Worm (Caenorhabditis elegans) whole organism, L2 larva: ENCODE results near the gene txt-19.

Experiments
- C34F6.9 ChIP-seq: fragments of 150-350 bp; optimal IDR thresholded peaks from 2 replicates; lab custom pipeline; 2014; ENCODE audit warnings: missing biosample characterization, missing genetic modification characterization
- R02D3.7 ChIP-seq: fragments of 150-350 bp; optimal IDR thresholded peaks from 2 replicates; lab custom pipeline; 2014; ENCODE audit warnings: missing biosample characterization, missing genetic modification characterization
- Y55F3AM.14 ChIP-seq: fragments of 200-800 bp; sonication (Bioruptor generic); optimal IDR thresholded peaks from 2 replicates; lab custom pipeline; 2018; ENCODE audit warnings: mild to moderate bottlenecking, missing genetic modification characterization, missing compliant biosample characterization
- aly-2 ChIP-seq: fragments of 150-350 bp; optimal IDR thresholded peaks from 2 replicates; lab custom pipeline; 2014; ENCODE audit warnings: missing biosample characterization, missing genetic modification characterization
- blmp-1 ChIP-seq: sonication (generic microtip); optimal IDR thresholded peaks from 2 replicates; lab custom pipeline; 2017; ENCODE audit warnings: missing genetic modification characterization, mild to moderate bottlenecking, missing compliant biosample characterization, antibody characterized with exemption, moderate library complexity; ENCODE audit not compliant: insufficient read depth
- ceh-16 ChIP-seq: fragments of 150-350 bp; optimal IDR thresholded peaks from 2 replicates; lab custom pipeline; 2014; ENCODE audit warnings: missing biosample characterization, missing genetic modification characterization
- ceh-82 ChIP-seq: fragments of 150-350 bp; optimal IDR thresholded peaks from 2 replicates; lab custom pipeline; 2014; ENCODE audit warnings: missing biosample characterization, missing genetic modification characterization
- crh-2 ChIP-seq: sonication (generic microtip); optimal IDR thresholded peaks from 2 replicates; lab custom pipeline; 2017; ENCODE audit warnings: missing biosample characterization, missing genetic modification characterization
- dmd-4 ChIP-seq: sonication (generic microtip); optimal IDR thresholded peaks from 2 replicates; lab custom pipeline; 2017; ENCODE audit warnings: missing biosample characterization, missing genetic modification characterization
- egl-27 ChIP-seq: sonication (generic microtip); optimal IDR thresholded peaks from 3 replicates; lab custom pipeline; 2017; ENCODE audit warnings: missing biosample characterization, missing genetic modification reagents, missing genetic modification characterization
- fos-1 ChIP-seq: fragments of 150-350 bp; optimal IDR thresholded peaks from 2 replicates; lab custom pipeline; 2014; ENCODE audit warnings: missing biosample characterization, missing genetic modification characterization
- lin-11 ChIP-seq: fragments of 150-350 bp; sonication (generic microtip); optimal IDR thresholded peaks from 2 replicates; lab custom pipeline; 2014; ENCODE audit warnings: missing biosample characterization, missing genetic modification characterization, inconsistent platforms, mixed read lengths
- lin-39 ChIP-seq: fragments of 150-350 bp; optimal IDR thresholded peaks from 2 replicates; lab custom pipeline; 2014; ENCODE audit warnings: missing biosample characterization, missing genetic modification reagents, missing genetic modification characterization
- lsy-2 ChIP-seq, 2 experiments: fragments of 150-350 bp in 1 of 2; sonication (generic microtip) in 1 of 2; optimal IDR thresholded peaks; 2 replicates each; lab custom pipeline; 2014 to 2017; ENCODE audit warnings: missing biosample characterization in 2 of 2, missing genetic modification characterization in 2 of 2
- mbf-1 ChIP-seq: sonication (generic microtip); optimal IDR thresholded peaks from 2 replicates; lab custom pipeline; 2017; ENCODE audit warnings: missing biosample characterization, missing genetic modification characterization
- nhr-10 ChIP-seq: sonication (generic microtip); optimal IDR thresholded peaks from 2 replicates; lab custom pipeline; 2017; ENCODE audit warnings: missing biosample characterization, missing genetic modification characterization
- nhr-12 ChIP-seq: fragments of 150-350 bp; optimal IDR thresholded peaks from 2 replicates; lab custom pipeline; 2014; ENCODE audit warnings: missing biosample characterization, missing genetic modification characterization
- nhr-129 ChIP-seq: fragments of 150-350 bp; optimal IDR thresholded peaks from 2 replicates; lab custom pipeline; 2014; ENCODE audit warnings: missing biosample characterization, missing genetic modification characterization
- nhr-21 ChIP-seq: fragments of 150-350 bp; optimal IDR thresholded peaks from 2 replicates; lab custom pipeline; 2014; ENCODE audit warnings: missing biosample characterization, missing genetic modification characterization
- nhr-23 ChIP-seq: fragments of 150-350 bp; optimal IDR thresholded peaks from 2 replicates; lab custom pipeline; 2014; ENCODE audit warnings: missing biosample characterization, missing genetic modification reagents, missing genetic modification characterization
- nhr-237 ChIP-seq: fragments of 150-350 bp; optimal IDR thresholded peaks from 2 replicates; lab custom pipeline; 2014; ENCODE audit warnings: missing biosample characterization, missing genetic modification characterization
- nhr-25 ChIP-seq: fragments of 150-350 bp; sonication (generic microtip); optimal IDR thresholded peaks from 3 replicates; lab custom pipeline; 2014; ENCODE audit warnings: missing biosample characterization, missing genetic modification characterization
- nhr-6 ChIP-seq: fragments of 150-350 bp; optimal IDR thresholded peaks from 2 replicates; lab custom pipeline; 2014; ENCODE audit warnings: missing biosample characterization, missing genetic modification characterization
- peb-1 ChIP-seq: fragments of 150-350 bp; optimal IDR thresholded peaks from 2 replicates; lab custom pipeline; 2014; ENCODE audit warnings: missing biosample characterization, missing genetic modification characterization
- sem-4 ChIP-seq: fragments of 150-350 bp; optimal IDR thresholded peaks from 2 replicates; lab custom pipeline; 2014; ENCODE audit warnings: missing biosample characterization, missing genetic modification reagents, missing genetic modification characterization
- skn-1 ChIP-seq: sonication (generic microtip); optimal IDR thresholded peaks from 2 replicates; lab custom pipeline; 2017; ENCODE audit warnings: missing biosample characterization, missing genetic modification characterization
- snpc-4 ChIP-seq: fragments of 150-350 bp; optimal IDR thresholded peaks from 2 replicates; lab custom pipeline; 2014; ENCODE audit warnings: missing biosample characterization, missing genetic modification characterization
- unc-39 ChIP-seq: fragments of 150-350 bp; optimal IDR thresholded peaks from 2 replicates; lab custom pipeline; 2014; ENCODE audit warnings: missing biosample characterization, missing genetic modification characterization
- unc-55 ChIP-seq: fragments of 150-350 bp; sonication (generic microtip); optimal IDR thresholded peaks from 3 replicates; lab custom pipeline; 2014; ENCODE audit warnings: missing biosample characterization, missing genetic modification reagents, missing genetic modification characterization
- unc-62 ChIP-seq: fragments of 150-350 bp; optimal IDR thresholded peaks from 2 replicates; lab custom pipeline; 2014; ENCODE audit warnings: missing biosample characterization, missing genetic modification reagents, missing genetic modification characterization
- zag-1 ChIP-seq: fragments of 150-350 bp; optimal IDR thresholded peaks from 2 replicates; lab custom pipeline; 2014; ENCODE audit warnings: missing biosample characterization, missing genetic modification characterization
- ztf-1 ChIP-seq: fragments of 200-800 bp; sonication (Bioruptor generic); conservative IDR thresholded peaks from 2 replicates; pipeline ENCODE4 v1.3.6; 2022; ENCODE audit warnings: missing genetic modification characterization, missing compliant biosample characterization
- ztf-11 ChIP-seq: sonication (generic microtip); optimal IDR thresholded peaks from 2 replicates; lab custom pipeline; 2017; ENCODE audit warnings: missing biosample characterization, missing genetic modification characterization
- ztf-4 ChIP-seq: fragments of 150-350 bp; optimal IDR thresholded peaks from 2 replicates; lab custom pipeline; 2014; ENCODE audit warnings: missing biosample characterization, missing genetic modification characterization

Gene txt-19

DNA sequence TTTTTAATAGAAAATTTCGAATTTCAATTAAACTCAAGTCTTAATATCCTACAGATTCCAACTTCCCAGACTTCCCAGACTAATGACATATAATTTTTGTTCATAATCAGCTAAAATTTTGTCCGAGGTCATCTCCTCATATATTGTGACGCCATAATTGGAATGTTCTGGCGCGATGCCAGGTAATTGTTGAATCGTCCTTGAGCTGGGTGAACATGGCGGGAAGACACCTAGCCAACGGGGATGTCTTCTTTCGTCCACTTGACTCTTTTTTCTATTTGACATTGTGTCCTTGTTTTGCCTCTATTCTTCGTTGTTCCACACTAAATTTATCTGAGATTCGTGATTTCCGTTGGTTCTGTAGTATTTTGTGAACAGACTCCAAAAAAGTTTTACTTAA is 48.9 kb upstream of the txt-19 start:
- TF ChIP-seq lin-39 (tag; lab: Kevin White, UChicago) = no peak
- TF ChIP-seq crh-2 (tag; lab: Kevin White, UChicago) = no peak
- TF ChIP-seq sem-4 (tag; lab: Kevin White, UChicago) = no peak
- no peak for TF ChIP-seq lsy-2 (tag; optimal IDR thresholded peaks at IDR 0.05; lab: Kevin White, UChicago)
- no peak for TF ChIP-seq peb-1 (tag; lab: Kevin White, UChicago)
- TF ChIP-seq nhr-12 (tag; lab: Kevin White, UChicago) = no peak
- no peak for TF ChIP-seq nhr-21 (tag; lab: Kevin White, UChicago)
- TF ChIP-seq ceh-82 (tag; lab: Kevin White, UChicago) = no peak
- no peak for TF ChIP-seq ztf-11 (tag; lab: Kevin White, UChicago)
- no peak for TF ChIP-seq nhr-23 (tag; lab: Kevin White, UChicago)

DNA sequence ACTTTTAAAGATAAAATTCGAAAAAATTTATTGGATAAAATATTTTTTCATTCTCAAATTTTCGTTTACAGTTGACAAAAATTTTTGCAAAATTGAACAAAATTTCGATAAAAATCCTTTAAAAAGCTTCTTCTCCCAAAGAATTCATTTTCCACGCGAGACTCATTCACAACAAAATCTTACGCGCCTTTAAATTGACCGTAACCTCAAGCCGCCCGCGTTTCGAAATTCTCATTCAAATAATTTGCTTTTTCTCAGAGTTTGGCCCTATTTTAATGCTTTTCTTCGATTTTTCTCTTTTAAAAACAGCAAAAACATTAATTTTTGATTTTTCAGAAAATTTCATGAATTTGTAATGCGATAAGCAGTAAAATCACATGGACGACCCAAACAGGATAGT is 40.1 kb upstream of the txt-19 start, which contains the start of gene F07C6.4:
TSS of gene F07C6.4 (plus strand) at position 330 of the 400 bp plus-strand sequence.
- no peak for TF ChIP-seq ceh-16 (tag; lab: Kevin White, UChicago)
- no peak for TF ChIP-seq unc-39 (tag; lab: Kevin White, UChicago)
- no peak for TF ChIP-seq mbf-1 (tag; lab: Kevin White, UChicago)
- TF ChIP-seq Y55F3AM.14 (GFP tag; lab: Kevin White, UChicago) = no peak
- no peak for TF ChIP-seq nhr-21 (tag; lab: Kevin White, UChicago)
- no peak for TF ChIP-seq ceh-82 (tag; lab: Kevin White, UChicago)

DNA sequence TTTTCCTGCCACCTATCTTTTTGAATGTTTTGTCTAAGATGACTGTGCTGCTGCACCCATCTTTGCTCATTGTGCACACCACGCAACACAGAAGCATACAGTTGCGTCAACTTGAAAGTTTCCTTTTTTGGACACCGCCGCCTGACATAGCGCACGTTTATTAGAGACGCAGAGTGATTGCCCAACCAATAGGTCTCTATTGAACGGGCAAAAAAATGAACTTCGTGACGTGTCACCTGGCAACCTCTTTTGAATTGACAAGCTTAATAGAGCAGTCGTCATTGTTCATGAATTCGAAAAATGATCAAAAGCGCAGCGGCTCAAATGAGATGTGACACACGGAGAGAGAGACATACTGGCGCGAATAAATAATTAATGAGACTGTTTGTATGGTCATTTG is 34.1 kb upstream of the txt-19 start:
- TF ChIP-seq R02D3.7 (tag; lab: Kevin White, UChicago) (no peak), skn-1 (tag; lab: Kevin White, UChicago) (no peak), lsy-2 (tag; optimal IDR thresholded peaks at IDR 0.05; lab: Kevin White, UChicago) (no peak), aly-2 (tag; lab: Kevin White, UChicago) (no peak), nhr-237 (no peak), fos-1 (tag; lab: Kevin White, UChicago) (no peak), egl-27 (tag; lab: Kevin White, UChicago) (no peak), nhr-25 (no peak), blmp-1 (tag; lab: Kevin White, UChicago) (no peak), ztf-1 (GFP tag; lab: Robert Waterston, UW) (no peak), unc-62 (GFP tag; lab: Kevin White, UChicago) (no peak), peb-1 (tag; lab: Kevin White, UChicago) (no peak), zag-1 (tag; lab: Kevin White, UChicago) (no peak), nhr-10 (tag; lab: Kevin White, UChicago) (no peak), nhr-6 (tag; lab: Kevin White, UChicago) (no peak), ztf-4 (tag; lab: Kevin White, UChicago) (no peak), C34F6.9 (tag; lab: Kevin White, UChicago) (no peak)

DNA sequence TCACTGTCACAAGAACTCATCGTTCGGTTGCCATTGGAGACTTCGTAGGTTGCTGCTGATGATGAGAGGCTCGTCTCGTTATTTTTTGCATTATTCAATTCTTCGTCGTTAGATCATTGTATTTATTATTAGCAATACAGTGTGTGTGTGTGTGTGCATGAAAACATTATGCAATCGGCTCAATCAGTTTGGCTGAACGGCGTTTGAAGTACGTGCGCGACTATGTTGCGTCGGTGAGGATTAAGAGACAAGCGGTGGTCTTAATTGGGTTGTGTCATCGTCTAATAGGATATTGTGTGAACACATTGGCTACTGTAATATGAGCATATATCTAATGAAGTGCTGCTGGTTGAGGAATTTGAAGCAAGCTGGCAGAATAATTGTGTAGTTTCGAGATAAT is 31.9 kb upstream of the txt-19 start:
- no peak for TF ChIP-seq dmd-4 (tag; lab: Kevin White, UChicago)

DNA sequence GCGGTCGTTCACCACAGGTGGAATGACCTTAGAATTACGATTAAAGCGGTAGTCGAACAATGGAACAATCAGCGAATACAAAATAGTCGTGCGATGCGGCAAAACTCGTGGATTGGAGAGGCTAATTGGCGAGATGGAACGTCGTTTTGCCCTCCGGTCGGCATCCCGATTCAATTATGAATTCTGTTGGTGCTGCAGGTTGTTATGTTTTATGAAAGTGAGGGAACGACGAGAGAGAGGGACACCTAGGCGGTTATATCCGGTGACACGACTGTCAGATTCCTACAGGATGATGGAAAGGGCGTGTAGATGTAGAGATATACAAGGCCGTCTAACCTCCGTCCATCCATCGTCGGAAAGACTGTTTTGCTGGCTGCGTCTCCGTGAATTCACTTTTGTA is 29.1 kb upstream of the txt-19 start:
- TF ChIP-seq nhr-129 (tag; lab: Kevin White, UChicago) = peak; percentile 3
- no peak for TF ChIP-seq lin-11

DNA sequence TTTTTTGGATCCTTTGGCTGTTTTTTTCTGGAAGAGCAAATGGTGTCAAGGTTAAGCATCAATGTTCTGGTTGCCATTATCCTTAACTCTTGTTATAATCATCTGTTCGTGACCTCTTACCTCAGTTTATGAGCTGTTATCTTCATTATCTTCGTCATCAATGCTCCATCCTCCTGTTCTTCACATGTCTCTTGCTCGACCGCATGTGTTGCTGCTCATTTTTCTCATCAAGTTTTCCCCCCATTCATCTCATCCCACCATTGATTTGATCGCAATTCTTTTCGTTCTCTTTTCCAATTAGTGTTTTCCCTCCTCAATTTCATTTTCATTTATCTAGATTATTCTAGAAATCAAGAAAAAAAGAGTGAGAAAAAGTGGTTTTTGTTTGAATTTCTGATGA is 28.2 kb upstream of the txt-19 start:
- TF ChIP-seq C34F6.9 (tag; lab: Kevin White, UChicago) = peak; percentile 9
- peak; percentile 61 for TF ChIP-seq unc-55 (GFP tag; lab: Kevin White, UChicago)
- TF ChIP-seq snpc-4 (tag; lab: Kevin White, UChicago) = no peak
